Fruit fly (Drosophila melanogaster) Kc167 (cell line): Measurements from ENCODE around the gene haf.

ENCODE experiments used
- Myc ChIP-seq: fragments of >200 bp; optimal IDR thresholded peaks from 2 replicates; lab custom pipeline; 2017; ENCODE audit warnings: missing external identifiers
- Sin3A ChIP-seq: fragments of >200 bp; optimal IDR thresholded peaks from 2 replicates; lab custom pipeline; 2018; ENCODE audit warnings: missing external identifiers
- h ChIP-seq: fragments of >200 bp; optimal IDR thresholded peaks from 3 replicates; lab custom pipeline; 2018; ENCODE audit warnings: missing external identifiers
- insv ChIP-seq: fragments of >200 bp; optimal IDR thresholded peaks from 3 replicates; lab custom pipeline; 2018; ENCODE audit warnings: missing external identifiers
- psq ChIP-seq: fragments of >200 bp; optimal IDR thresholded peaks from 2 replicates; lab custom pipeline; 2017; ENCODE audit warnings: missing external identifiers
- ttk ChIP-seq: sonication (Bioruptor generic); optimal IDR thresholded peaks from 2 replicates; lab custom pipeline; 2017; ENCODE audit warnings: missing external identifiers

DNA sequence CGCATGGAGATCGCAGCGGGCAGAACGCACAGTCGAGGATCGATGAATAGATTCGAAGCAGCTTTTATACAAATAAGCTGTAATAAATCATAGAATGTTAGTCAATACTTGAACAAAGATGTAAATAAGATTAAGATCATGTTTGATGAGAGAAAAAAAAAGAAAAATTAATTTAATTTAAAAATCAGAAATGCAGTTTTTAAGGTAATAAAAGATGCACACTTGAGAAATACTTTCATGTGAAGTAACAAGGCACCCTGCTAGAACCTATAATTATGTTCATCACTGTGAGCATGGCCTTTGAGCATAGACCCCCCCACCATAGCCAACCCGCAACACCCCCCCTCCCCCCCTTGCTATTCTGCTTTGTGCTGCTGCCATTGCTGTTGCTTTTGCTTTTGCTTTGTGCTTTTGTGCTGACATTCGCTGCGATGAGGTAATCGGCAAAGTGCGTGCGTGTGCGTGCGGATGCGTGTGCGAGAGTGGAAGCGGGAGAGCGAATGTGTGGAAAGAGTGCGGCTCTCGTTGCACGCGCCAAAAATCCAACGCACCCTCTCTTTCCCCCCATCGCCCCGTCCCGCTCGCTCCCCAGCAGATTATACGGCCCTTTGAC lies 88.4 kb downstream of the haf start:
- no peak for TF ChIP-seq psq (lab: Kevin White, UChicago)
- TF ChIP-seq Sin3A (lab: Kevin White, UChicago), result no peak
- TF ChIP-seq h (lab: Kevin White, UChicago), result no peak
- no peak for TF ChIP-seq ttk (lab: Kevin White, UChicago)
- TF ChIP-seq insv (lab: Kevin White, UChicago), result no peak
- TF ChIP-seq Myc (lab: Kevin White, UChicago), result no peak
